Worm (Caenorhabditis elegans): ENCODE results near the gene clec-66.
A peak's percentile ranks its signal among the peaks of the same experiment; 100 is the strongest.

Gene clec-66

ce11 chrII:12918960-12919553 is 14.9 kb downstream of the clec-66 start, which contains the start of the genes F58G1.2 and wago-4:
F58G1.2 (minus strand) TSS chrII:12919010.
wago-4 (plus strand) TSS chrII:12919551.
- TF ChIP-seq sem-4 (tag; optimal IDR thresholded peaks at IDR 0.05) (no peak), sma-3 (GFP tag; optimal IDR thresholded peaks at IDR 0.05) (no peak), mdl-1 (tag; optimal IDR thresholded peaks at IDR 0.05) (no peak), blmp-1 (tag; optimal IDR thresholded peaks at IDR 0.05; ENCODE audit: insufficient read depth) (no peak), nhr-11 (tag; optimal IDR thresholded peaks at IDR 0.05) (no peak), sma-9 (GFP tag; optimal IDR thresholded peaks at IDR 0.05) (no peak), sma-9 (tag; optimal IDR thresholded peaks at IDR 0.05) (no peak), ama-1 (optimal IDR thresholded peaks at IDR 0.05) (no peak), zag-1 (tag; optimal IDR thresholded peaks at IDR 0.05) (no peak), unc-55 (GFP tag; optimal IDR thresholded peaks at IDR 0.05) (peak; percentile 56), aly-2 (tag; optimal IDR thresholded peaks at IDR 0.05) (no peak), lsy-2 (tag; optimal IDR thresholded peaks at IDR 0.05) (peak; percentile 34 to 88), nhr-129 (tag; optimal IDR thresholded peaks at IDR 0.05) (no peak), ztf-4 (tag; optimal IDR thresholded peaks at IDR 0.05) (no peak), lin-39 (tag; optimal IDR thresholded peaks at IDR 0.05) (no peak), R02D3.7 (tag; optimal IDR thresholded peaks at IDR 0.05) (peak; percentile 71), mbf-1 (tag; optimal IDR thresholded peaks at IDR 0.05) (no peak)

ce11 chrII:12921478-12921877 is 17.3 kb downstream of the clec-66 start:
- TF ChIP-seq nhr-237 (tag; optimal IDR thresholded peaks at IDR 0.05) (no peak), zag-1 (tag; optimal IDR thresholded peaks at IDR 0.05) (no peak), egl-27 (tag; optimal IDR thresholded peaks at IDR 0.05) (no peak), nhr-23 (tag; optimal IDR thresholded peaks at IDR 0.05) (no peak), nhr-129 (tag; optimal IDR thresholded peaks at IDR 0.05) (no peak), fos-1 (tag; optimal IDR thresholded peaks at IDR 0.05) (no peak), R02D3.7 (tag; optimal IDR thresholded peaks at IDR 0.05) (no peak), ama-1 (optimal IDR thresholded peaks at IDR 0.05) (no peak), ceh-82 (tag; optimal IDR thresholded peaks at IDR 0.05) (no peak), nhr-11 (tag; optimal IDR thresholded peaks at IDR 0.05) (no peak)

- TF ChIP-seq sma-9 (GFP tag; optimal IDR thresholded peaks at IDR 0.05) (no peak), sma-9 (tag; optimal IDR thresholded peaks at IDR 0.05) (no peak), nhr-12 (tag; optimal IDR thresholded peaks at IDR 0.05) (no peak), ztf-4 (tag; optimal IDR thresholded peaks at IDR 0.05) (no peak), nhr-237 (tag; optimal IDR thresholded peaks at IDR 0.05) (no peak), elt-1 (tag; optimal IDR thresholded peaks at IDR 0.05) (no peak), nhr-21 (tag; optimal IDR thresholded peaks at IDR 0.05) (no peak), alr-1 (tag; optimal IDR thresholded peaks at IDR 0.05) (no peak), zag-1 (tag; optimal IDR thresholded peaks at IDR 0.05) (no peak), Y55F3AM.14 (GFP tag; optimal IDR thresholded peaks at IDR 0.05) (no peak), R02D3.7 (tag; optimal IDR thresholded peaks at IDR 0.05) (no peak), ceh-16 (tag; optimal IDR thresholded peaks at IDR 0.05) (no peak), unc-55 (GFP tag; optimal IDR thresholded peaks at IDR 0.05) (no peak), sma-3 (GFP tag; optimal IDR thresholded peaks at IDR 0.05) (no peak), mab-5 (tag; optimal IDR thresholded peaks at IDR 0.05) (no peak), nhr-129 (tag; optimal IDR thresholded peaks at IDR 0.05) (no peak), ama-1 (optimal IDR thresholded peaks at IDR 0.05) (no peak), egl-27 (tag; optimal IDR thresholded peaks at IDR 0.05) (no peak), nhr-10 (tag; optimal IDR thresholded peaks at IDR 0.05) (no peak), unc-39 (tag; optimal IDR thresholded peaks at IDR 0.05) (no peak)
Measured at ce11 chrII:12923225-12923624, 19.0 kb downstream of the clec-66 start.

- TF ChIP-seq nhr-25 (tag; optimal IDR thresholded peaks at IDR 0.05): no peak
- no peak for TF ChIP-seq mbf-1 (tag; optimal IDR thresholded peaks at IDR 0.05)
- no peak for TF ChIP-seq nhr-21 (tag; optimal IDR thresholded peaks at IDR 0.05)
- no peak for TF ChIP-seq nhr-77 (tag; optimal IDR thresholded peaks at IDR 0.05)
- TF ChIP-seq unc-55 (GFP tag; optimal IDR thresholded peaks at IDR 0.05): no peak
- TF ChIP-seq sem-4 (tag; optimal IDR thresholded peaks at IDR 0.05): no peak
- TF ChIP-seq lin-39 (tag; optimal IDR thresholded peaks at IDR 0.05): no peak
- no peak for TF ChIP-seq ama-1 (optimal IDR thresholded peaks at IDR 0.05)
- no peak for TF ChIP-seq ceh-82 (tag; optimal IDR thresholded peaks at IDR 0.05)
- no peak for TF ChIP-seq ztf-4 (tag; optimal IDR thresholded peaks at IDR 0.05)
- TF ChIP-seq fos-1 (tag; optimal IDR thresholded peaks at IDR 0.05): no peak
- TF ChIP-seq mdl-1 (tag; optimal IDR thresholded peaks at IDR 0.05): no peak
- TF ChIP-seq alr-1 (tag; optimal IDR thresholded peaks at IDR 0.05): no peak
- TF ChIP-seq lsy-2 (tag; optimal IDR thresholded peaks at IDR 0.05): no peak
Measured at ce11 chrII:12925551-12925950, 21.4 kb downstream of the clec-66 start, which contains the start of gene F58G1.8. F58G1.8 (minus strand) TSS chrII:12925651.

Data from whole organism, L2 larva.